Comparison of ENCODE assay signal across 5 worm cellular contexts in the genomic region with DNA sequence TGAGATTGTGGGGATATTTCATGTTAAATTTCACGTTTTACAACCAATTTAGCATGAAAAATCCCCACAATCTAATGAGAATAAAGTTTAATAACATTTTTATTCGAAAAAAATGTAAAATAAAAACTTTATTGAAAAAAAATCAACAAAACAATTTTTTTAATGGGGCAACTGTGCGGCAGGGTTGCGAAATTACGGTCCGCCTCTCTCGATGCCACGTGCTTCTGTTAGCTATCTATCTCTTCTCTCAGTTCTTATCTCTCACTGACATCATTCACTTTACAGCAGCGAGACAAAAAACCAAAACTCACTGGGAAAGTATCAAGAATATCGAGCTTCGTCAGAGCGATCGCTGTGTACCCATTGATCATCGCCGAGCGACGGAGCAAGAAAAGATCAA.
TF ChIP-seq lines count a peak whose summit lies in the region.

No protein-coding gene starts in this region.

TF ChIP-seq in whole organism, L1 larva, 84 proteins besides CTCF, POLR2A, EP300 and RAD21 (continues in another document):
- peak in 1 of 2 experiments; percentile 35 for TF ChIP-seq lsy-2 (tag; optimal IDR thresholded peaks at IDR 0.05; lab: Kevin White, UChicago)
- no peak for TF ChIP-seq ztf-11 (tag; optimal IDR thresholded peaks at IDR 0.05; lab: Kevin White, UChicago)
- no peak for TF ChIP-seq ceh-82 (tag; optimal IDR thresholded peaks at IDR 0.05; lab: Kevin White, UChicago)
- TF ChIP-seq ztf-4 (tag; optimal IDR thresholded peaks at IDR 0.05; lab: Kevin White, UChicago) = no peak
- peak; percentile 31 for TF ChIP-seq nhr-19 (GFP tag; conservative IDR thresholded peaks at IDR 0.05; lab: Robert Waterston, UW)
- no peak for TF ChIP-seq tlp-1 (tag; optimal IDR thresholded peaks at IDR 0.05; lab: Kevin White, UChicago)
- TF ChIP-seq lin-13 (GFP tag; optimal IDR thresholded peaks at IDR 0.05; lab: Kevin White, UChicago) = no peak
- TF ChIP-seq elt-3 (tag; optimal IDR thresholded peaks at IDR 0.05; lab: Kevin White, UChicago) = peak in 1 of 6 experiments; percentile 23
- no peak for TF ChIP-seq lir-3 (tag; optimal IDR thresholded peaks at IDR 0.05; lab: Kevin White, UChicago; ENCODE audit: poor library complexity)
- TF ChIP-seq rnt-1 (tag; optimal IDR thresholded peaks at IDR 0.05; lab: Kevin White, UChicago) = no peak
- peak; percentile 65 for TF ChIP-seq nhr-71 (tag; optimal IDR thresholded peaks at IDR 0.05; lab: Kevin White, UChicago)
- TF ChIP-seq fkh-4 (tag; optimal IDR thresholded peaks at IDR 0.05; lab: Kevin White, UChicago; ENCODE audit: borderline replicate concordance) = no peak
- TF ChIP-seq vab-15 (tag; optimal IDR thresholded peaks at IDR 0.05; lab: Kevin White, UChicago) = no peak
- no peak for TF ChIP-seq unc-98 (GFP tag; IDR thresholded peaks at IDR 0.05; lab: Robert Waterston, UW)
- no peak for TF ChIP-seq grh-1 (GFP tag; IDR thresholded peaks at IDR 0.05; lab: Robert Waterston, UW)
- TF ChIP-seq hpl-2 (GFP tag; optimal IDR thresholded peaks at IDR 0.05; lab: Kevin White, UChicago) = peak; percentile 2
- TF ChIP-seq pqm-1 (tag; optimal IDR thresholded peaks at IDR 0.05; lab: Kevin White, UChicago) = no peak

TF ChIP-seq in whole organism, L2 larva, 48 proteins besides CTCF, POLR2A, EP300 and RAD21:
- no peak for TF ChIP-seq nhr-6 (tag; optimal IDR thresholded peaks at IDR 0.05; lab: Kevin White, UChicago)
- TF ChIP-seq nhr-129 (tag; optimal IDR thresholded peaks at IDR 0.05; lab: Kevin White, UChicago) = peak; percentile 38
- no peak for TF ChIP-seq R02D3.7 (tag; optimal IDR thresholded peaks at IDR 0.05; lab: Kevin White, UChicago)
- no peak for TF ChIP-seq ceh-16 (tag; optimal IDR thresholded peaks at IDR 0.05; lab: Kevin White, UChicago)
- peak in 1 of 2 experiments; percentile 22 for TF ChIP-seq mdl-1 (tag; optimal IDR thresholded peaks at IDR 0.05; lab: Kevin White, UChicago)
- TF ChIP-seq crh-2 (tag; optimal IDR thresholded peaks at IDR 0.05; lab: Kevin White, UChicago) = peak; percentile 28
- TF ChIP-seq ztf-4 (tag; optimal IDR thresholded peaks at IDR 0.05; lab: Kevin White, UChicago) = peak; percentile 50
- peak; percentile 10 for TF ChIP-seq C34F6.9 (tag; optimal IDR thresholded peaks at IDR 0.05; lab: Kevin White, UChicago)
- no peak for TF ChIP-seq nhr-23 (tag; optimal IDR thresholded peaks at IDR 0.05; lab: Kevin White, UChicago)
- TF ChIP-seq nhr-25 (tag; optimal IDR thresholded peaks at IDR 0.05; lab: Kevin White, UChicago) = peak; percentile 32
- TF ChIP-seq unc-39 (tag; optimal IDR thresholded peaks at IDR 0.05; lab: Kevin White, UChicago) = no peak
- peak in 1 of 2 experiments; percentile 12 for TF ChIP-seq lsy-2 (tag; optimal IDR thresholded peaks at IDR 0.05; lab: Kevin White, UChicago)
- TF ChIP-seq egl-27 (tag; optimal IDR thresholded peaks at IDR 0.05; lab: Kevin White, UChicago) = no peak
- no peak for TF ChIP-seq nhr-10 (tag; optimal IDR thresholded peaks at IDR 0.05; lab: Kevin White, UChicago)
- no peak for TF ChIP-seq blmp-1 (tag; optimal IDR thresholded peaks at IDR 0.05; lab: Kevin White, UChicago; ENCODE audit: insufficient read depth)
- TF ChIP-seq fos-1 (tag; optimal IDR thresholded peaks at IDR 0.05; lab: Kevin White, UChicago) = peak; percentile 15
- no peak for TF ChIP-seq sma-3 (GFP tag; optimal IDR thresholded peaks at IDR 0.05; lab: Kevin White, UChicago)
- no peak for TF ChIP-seq ztf-1 (GFP tag; conservative IDR thresholded peaks at IDR 0.05; lab: Robert Waterston, UW)

TF ChIP-seq in whole organism, L3 larva, 47 proteins besides CTCF, POLR2A, EP300 and RAD21 (continues in another document):
- TF ChIP-seq unc-39 (tag; optimal IDR thresholded peaks at IDR 0.05; lab: Kevin White, UChicago) = no peak
- no peak for TF ChIP-seq lin-15B (tag; optimal IDR thresholded peaks at IDR 0.05; lab: Kevin White, UChicago)
- TF ChIP-seq elt-1 (tag; optimal IDR thresholded peaks at IDR 0.05; lab: Kevin White, UChicago) = no peak
- TF ChIP-seq nhr-25 (tag; optimal IDR thresholded peaks at IDR 0.05; lab: Kevin White, UChicago) = no peak
- no peak for TF ChIP-seq ceh-16 (tag; optimal IDR thresholded peaks at IDR 0.05; lab: Kevin White, UChicago)
- TF ChIP-seq fos-1 (tag; optimal IDR thresholded peaks at IDR 0.05; lab: Kevin White, UChicago) = no peak
- no peak for TF ChIP-seq tbx-2 (tag; optimal IDR thresholded peaks at IDR 0.05; lab: Kevin White, UChicago)
- peak; percentile 27 for TF ChIP-seq elt-2 (tag; optimal IDR thresholded peaks at IDR 0.05; lab: Kevin White, UChicago)
- no peak for TF ChIP-seq egl-5 (tag; optimal IDR thresholded peaks at IDR 0.05; lab: Kevin White, UChicago)
- TF ChIP-seq ceh-9 (tag; optimal IDR thresholded peaks at IDR 0.05; lab: Kevin White, UChicago) = no peak
- no peak for TF ChIP-seq lin-39 (tag; optimal IDR thresholded peaks at IDR 0.05; lab: Kevin White, UChicago)
- TF ChIP-seq snpc-4 (tag; optimal IDR thresholded peaks at IDR 0.05; lab: Kevin White, UChicago) = no peak
- no peak for TF ChIP-seq nhr-11 (tag; optimal IDR thresholded peaks at IDR 0.05; lab: Kevin White, UChicago)
- no peak for TF ChIP-seq nhr-67 (tag; optimal IDR thresholded peaks at IDR 0.05; lab: Kevin White, UChicago)
- no peak for TF ChIP-seq pqm-1 (tag; optimal IDR thresholded peaks at IDR 0.05; lab: Kevin White, UChicago)
- TF ChIP-seq aly-2 (tag; optimal IDR thresholded peaks at IDR 0.05; lab: Kevin White, UChicago) = no peak
- TF ChIP-seq nfya-1 (tag; optimal IDR thresholded peaks at IDR 0.05; lab: Kevin White, UChicago; ENCODE audit: insufficient read depth) = peak; percentile 16
- no peak for TF ChIP-seq R02D3.7 (tag; optimal IDR thresholded peaks at IDR 0.05; lab: Kevin White, UChicago)
- TF ChIP-seq pha-4 (tag; optimal IDR thresholded peaks at IDR 0.05; lab: Kevin White, UChicago) = no peak
- peak; percentile 0 for TF ChIP-seq mdl-1 (tag; optimal IDR thresholded peaks at IDR 0.05; lab: Kevin White, UChicago)

TF ChIP-seq in whole organism, L4 larva, 104 proteins besides CTCF, POLR2A, EP300 and RAD21 (continues in another document):
- TF ChIP-seq vab-7 (GFP tag; IDR thresholded peaks at IDR 0.05; lab: Robert Waterston, UW) (no peak), lim-7 (GFP tag; IDR thresholded peaks at IDR 0.05; lab: Robert Waterston, UW) (no peak), snpc-4 (tag; optimal IDR thresholded peaks at IDR 0.05; lab: Kevin White, UChicago) (no peak), mep-1 (tag; optimal IDR thresholded peaks at IDR 0.05; lab: Kevin White, UChicago) (peak; percentile 18), daf-16 (GFP tag; optimal IDR thresholded peaks at IDR 0.05; lab: Kevin White, UChicago) (no peak), daf-16 (tag; optimal IDR thresholded peaks at IDR 0.05; lab: Kevin White, UChicago) (no peak), set-16 (GFP tag; IDR thresholded peaks at IDR 0.05; lab: Robert Waterston, UW) (no peak), nhr-77 (tag; optimal IDR thresholded peaks at IDR 0.05; lab: Kevin White, UChicago) (peak; percentile 30), R02D3.7 (tag; optimal IDR thresholded peaks at IDR 0.05; lab: Kevin White, UChicago) (no peak), madf-9 (GFP tag; conservative IDR thresholded peaks at IDR 0.05; lab: Robert Waterston, UW) (no peak), snpc-1.2 (GFP tag; IDR thresholded peaks at IDR 0.05; lab: Robert Waterston, UW) (no peak), nhr-25 (tag; optimal IDR thresholded peaks at IDR 0.05; lab: Kevin White, UChicago; ENCODE audit: borderline replicate concordance, insufficient read depth) (no peak), madf-5 (GFP tag; IDR thresholded peaks at IDR 0.05; lab: Robert Waterston, UW) (no peak), nhr-102 (tag; optimal IDR thresholded peaks at IDR 0.05; lab: Kevin White, UChicago) (no peak), gei-8 (GFP tag; optimal IDR thresholded peaks at IDR 0.05; lab: Kevin White, UChicago) (no peak), nhr-28 (tag; optimal IDR thresholded peaks at IDR 0.05; lab: Kevin White, UChicago) (peak; percentile 25), hlh-30 (tag; optimal IDR thresholded peaks at IDR 0.05; lab: Kevin White, UChicago; ENCODE audit: insufficient read depth) (peak; percentile 75), cey-2 (tag; optimal IDR thresholded peaks at IDR 0.05; lab: Kevin White, UChicago; ENCODE audit: borderline replicate concordance, insufficient read depth) (no peak), ceh-28 (tag; optimal IDR thresholded peaks at IDR 0.05; lab: Kevin White, UChicago) (no peak), dmd-9 (GFP tag; IDR thresholded peaks at IDR 0.05; lab: Robert Waterston, UW) (no peak)

TF ChIP-seq in whole organism, young adult, 124 proteins besides CTCF, POLR2A, EP300 and RAD21:
- TF ChIP-seq Y95B8A.8 (GFP tag; IDR thresholded peaks at IDR 0.05; lab: Robert Waterston, UW) (no peak), unc-62 (GFP tag; optimal IDR thresholded peaks at IDR 0.05; lab: Kevin White, UChicago) (no peak), K11D2.4 (GFP tag; IDR thresholded peaks at IDR 0.05; lab: Robert Waterston, UW) (no peak), somi-1 (GFP tag; optimal IDR thresholded peaks at IDR 0.05; lab: Kevin White, UChicago) (peak; percentile 36), hrde-1 (tag; optimal IDR thresholded peaks at IDR 0.05; lab: Kevin White, UChicago; ENCODE audit: borderline replicate concordance) (no peak), lin-26 (GFP tag; IDR thresholded peaks at IDR 0.05; lab: Robert Waterston, UW) (no peak), hlh-26 (GFP tag; conservative IDR thresholded peaks at IDR 0.05; lab: Robert Waterston, UW) (no peak), F55B11.4 (tag; optimal IDR thresholded peaks at IDR 0.05; lab: Kevin White, UChicago; ENCODE audit: borderline replicate concordance, insufficient read depth) (no peak), cebp-1 (GFP tag; IDR thresholded peaks at IDR 0.05; lab: Robert Waterston, UW) (peak; percentile 84), cebp-1 (tag; optimal IDR thresholded peaks at IDR 0.05; lab: Kevin White, UChicago) (peak; percentile 95), C06A6.2 (GFP tag; conservative IDR thresholded peaks at IDR 0.05; lab: Robert Waterston, UW) (no peak), ztf-26 (tag; optimal IDR thresholded peaks at IDR 0.05; lab: Kevin White, UChicago) (no peak), pbrm-1 (GFP tag; IDR thresholded peaks at IDR 0.05; lab: Robert Waterston, UW) (no peak), atf-7 (tag; optimal IDR thresholded peaks at IDR 0.05; lab: Kevin White, UChicago) (no peak), nhr-80 (tag; optimal IDR thresholded peaks at IDR 0.05; lab: Kevin White, UChicago) (no peak), cebp-2 (GFP tag; IDR thresholded peaks at IDR 0.05; lab: Robert Waterston, UW) (no peak), mcd-1 (GFP tag; IDR thresholded peaks at IDR 0.05; lab: Robert Waterston, UW) (no peak), ztf-22 (GFP tag; optimal IDR thresholded peaks at IDR 0.05; lab: Kevin White, UChicago) (no peak), lin-54 (GFP tag; optimal IDR thresholded peaks at IDR 0.05; lab: Kevin White, UChicago) (no peak)
